Worm (Caenorhabditis elegans): ENCODE measurements around the gene rbg-3.
"Not testable (repeated sequence)": the region's sequence is repeated elsewhere in the genome, so short reads cannot be mapped to it uniquely, and the experiment has no call there.

The rbg-3 gene

DNA sequence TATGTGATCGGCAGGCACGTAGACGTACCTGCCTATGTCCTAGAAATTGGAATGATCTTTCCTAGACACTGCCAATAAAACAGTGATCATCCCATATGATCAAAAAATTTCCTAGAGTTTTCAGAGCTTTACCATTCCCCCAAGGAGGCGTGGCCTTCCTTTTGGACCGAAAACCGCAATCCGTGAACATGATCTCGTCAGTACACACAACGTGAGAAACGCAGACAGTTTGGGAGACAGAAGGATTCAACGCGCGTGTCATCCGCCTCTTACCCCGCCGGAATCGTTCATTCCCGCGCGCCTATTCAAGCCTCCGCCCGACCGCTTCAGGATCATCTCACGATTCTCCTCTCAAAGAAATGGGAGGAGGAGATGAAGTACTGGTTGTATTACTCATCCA, 11.2 kb downstream of the rbg-3 start, which contains the start of gene B0393.5:
Gene B0393.5, plus strand, starts transcription at position 301 of the 400 bp plus-strand sequence.
- TF ChIP-seq flt-1 (GFP tag; IDR thresholded peaks at IDR 0.05) = no peak
- no peak for TF ChIP-seq T22C8.4 (GFP tag; IDR thresholded peaks at IDR 0.05)
- no peak for TF ChIP-seq med-1 (GFP tag; optimal IDR thresholded peaks at IDR 0.05; ENCODE audit: insufficient read depth)
- TF ChIP-seq ztf-29 (GFP tag; IDR thresholded peaks at IDR 0.05) = no peak
- no peak for TF ChIP-seq klf-2 (GFP tag; conservative IDR thresholded peaks at IDR 0.05)
- TF ChIP-seq ref-1 (GFP tag; conservative IDR thresholded peaks at IDR 0.05) = no peak
- no peak for TF ChIP-seq cog-1 (tag; optimal IDR thresholded peaks at IDR 0.05)
- TF ChIP-seq ztf-23 (GFP tag; IDR thresholded peaks at IDR 0.05) = no peak
- TF ChIP-seq tab-1 (GFP tag; IDR thresholded peaks at IDR 0.05) = no peak

DNA sequence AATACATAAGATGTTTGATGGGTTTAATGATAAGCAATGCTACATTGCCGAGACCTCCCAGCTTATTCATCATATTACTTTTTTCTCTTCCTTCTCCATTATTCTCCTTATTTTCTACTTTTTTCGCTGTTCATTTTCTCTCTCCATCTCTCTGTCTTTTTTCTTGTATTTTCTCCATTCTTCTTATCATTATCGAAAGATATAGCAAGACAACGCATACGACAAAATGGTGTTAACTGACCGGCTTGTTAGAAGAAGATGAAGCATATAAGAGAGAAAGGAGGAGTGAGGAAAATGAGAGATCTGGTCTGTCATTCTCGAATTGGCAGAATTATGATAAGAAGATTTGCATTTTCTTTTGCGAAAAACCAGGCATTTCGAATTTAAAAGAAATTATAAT, 12.6 kb downstream of the rbg-3 start:
- TF ChIP-seq ref-1 (GFP tag; conservative IDR thresholded peaks at IDR 0.05) (no peak), ztf-29 (GFP tag; IDR thresholded peaks at IDR 0.05) (no peak), flt-1 (GFP tag; IDR thresholded peaks at IDR 0.05) (no peak), klf-2 (GFP tag; conservative IDR thresholded peaks at IDR 0.05) (no peak), tab-1 (GFP tag; IDR thresholded peaks at IDR 0.05) (no peak), ztf-23 (GFP tag; IDR thresholded peaks at IDR 0.05) (no peak), med-1 (GFP tag; optimal IDR thresholded peaks at IDR 0.05; ENCODE audit: insufficient read depth) (no peak), cog-1 (tag; optimal IDR thresholded peaks at IDR 0.05) (no peak), T22C8.4 (GFP tag; IDR thresholded peaks at IDR 0.05) (no peak)

DNA sequence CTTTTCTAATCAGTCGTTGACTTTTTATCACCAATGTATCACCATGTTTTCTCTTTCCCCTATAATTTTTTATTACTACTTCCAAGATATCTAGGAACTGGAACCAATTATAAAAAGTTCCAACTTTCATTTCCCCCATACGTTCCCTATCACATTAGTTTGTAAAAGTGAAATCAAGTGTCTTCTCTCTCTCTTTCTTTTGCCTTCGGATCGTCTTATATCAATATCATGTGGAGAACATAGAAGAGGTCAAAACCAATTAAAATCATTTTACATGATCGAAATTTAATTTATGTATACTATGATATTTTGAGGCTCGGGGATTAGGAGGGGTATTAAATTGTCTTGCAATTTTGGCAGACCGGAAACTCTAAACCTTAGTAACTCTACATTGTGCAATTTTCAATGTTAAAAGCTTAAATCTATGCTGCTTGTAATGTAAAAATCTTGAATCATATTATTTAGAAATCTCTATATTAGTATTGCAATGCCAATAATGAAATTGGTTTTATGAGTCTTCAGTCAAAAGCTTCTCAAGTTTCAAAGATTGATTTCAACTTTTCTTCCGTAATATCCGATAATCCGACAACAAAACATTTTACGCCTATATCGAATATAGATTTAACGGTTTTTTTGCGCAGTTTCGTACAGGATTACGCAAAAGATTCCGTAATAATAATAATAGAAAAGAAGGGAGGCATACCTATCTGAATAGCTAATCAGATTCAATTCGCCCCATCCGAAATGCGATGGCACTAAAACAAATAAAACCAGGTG, 13.8 kb downstream of the rbg-3 start:
- TF ChIP-seq ref-1 (GFP tag; conservative IDR thresholded peaks at IDR 0.05) (no peak), flt-1 (GFP tag; IDR thresholded peaks at IDR 0.05) (no peak), ztf-23 (GFP tag; IDR thresholded peaks at IDR 0.05) (no peak), klf-2 (GFP tag; conservative IDR thresholded peaks at IDR 0.05) (no peak), ztf-29 (GFP tag; IDR thresholded peaks at IDR 0.05) (no peak), tab-1 (GFP tag; IDR thresholded peaks at IDR 0.05) (no peak), med-1 (GFP tag; optimal IDR thresholded peaks at IDR 0.05; ENCODE audit: insufficient read depth) (no peak), cog-1 (tag; optimal IDR thresholded peaks at IDR 0.05) (no peak), T22C8.4 (GFP tag; IDR thresholded peaks at IDR 0.05) (no peak)

DNA sequence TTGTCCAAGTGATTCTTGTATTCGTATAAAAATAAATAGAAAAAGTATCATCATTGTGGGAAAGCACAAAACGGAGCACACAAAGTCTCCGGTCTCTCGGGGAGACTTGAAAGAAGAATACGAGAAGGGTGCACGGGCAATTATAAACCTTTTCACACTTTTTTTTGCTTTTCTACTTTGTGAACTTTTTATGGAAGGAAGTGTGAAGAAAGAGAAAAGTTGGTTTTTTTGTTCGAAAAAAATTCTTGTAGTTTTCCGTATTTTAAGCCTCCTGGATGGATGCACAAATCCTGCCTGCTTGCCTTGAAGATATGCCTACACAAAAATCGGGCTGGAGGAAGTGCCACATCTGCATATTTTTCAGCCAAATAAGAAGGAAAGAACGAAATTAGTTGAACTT, 23.8 kb downstream of the rbg-3 start, which contains the start of gene B0393.7:
Gene B0393.7, minus strand, starts transcription at position 101 of the 400 bp plus-strand sequence.
- no peak for TF ChIP-seq T22C8.4 (GFP tag; IDR thresholded peaks at IDR 0.05)
- TF ChIP-seq flt-1 (GFP tag; IDR thresholded peaks at IDR 0.05) = no peak
- TF ChIP-seq ztf-29 (GFP tag; IDR thresholded peaks at IDR 0.05) = no peak
- no peak for TF ChIP-seq cog-1 (tag; optimal IDR thresholded peaks at IDR 0.05)
- TF ChIP-seq ref-1 (GFP tag; conservative IDR thresholded peaks at IDR 0.05) = no peak
- TF ChIP-seq klf-2 (GFP tag; conservative IDR thresholded peaks at IDR 0.05) = no peak
- no peak for TF ChIP-seq ztf-23 (GFP tag; IDR thresholded peaks at IDR 0.05)
- no peak for TF ChIP-seq tab-1 (GFP tag; IDR thresholded peaks at IDR 0.05)
- no peak for TF ChIP-seq med-1 (GFP tag; optimal IDR thresholded peaks at IDR 0.05; ENCODE audit: insufficient read depth)

DNA sequence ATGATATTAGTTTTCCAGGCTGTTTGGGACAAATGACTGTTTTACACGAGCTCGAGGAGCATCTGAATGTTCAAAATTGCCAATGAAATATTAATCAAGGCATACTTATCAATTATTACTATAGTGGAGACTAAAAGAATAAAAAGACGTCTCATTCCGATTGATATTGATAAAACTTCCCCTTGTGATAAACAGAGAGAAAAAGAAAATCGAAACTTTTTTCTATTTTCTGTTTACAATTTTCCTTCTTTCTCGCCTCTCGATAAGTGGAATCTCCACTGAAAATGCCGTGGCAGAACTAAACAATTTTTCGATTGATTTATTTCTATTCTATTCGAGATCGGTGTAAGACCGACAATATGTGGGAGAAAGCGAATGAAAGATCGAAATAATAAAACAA, 25.6 kb downstream of the rbg-3 start, which contains the start of gene B0393.9:
Gene B0393.9, minus strand, starts transcription at position 303 of the 400 bp plus-strand sequence.
- TF ChIP-seq flt-1 (GFP tag; IDR thresholded peaks at IDR 0.05) = no peak
- TF ChIP-seq tab-1 (GFP tag; IDR thresholded peaks at IDR 0.05) = no peak
- no peak for TF ChIP-seq ztf-23 (GFP tag; IDR thresholded peaks at IDR 0.05)
- TF ChIP-seq cog-1 (tag; optimal IDR thresholded peaks at IDR 0.05) = no peak
- TF ChIP-seq T22C8.4 (GFP tag; IDR thresholded peaks at IDR 0.05) = no peak
- no peak for TF ChIP-seq ztf-29 (GFP tag; IDR thresholded peaks at IDR 0.05)
- no peak for TF ChIP-seq klf-2 (GFP tag; conservative IDR thresholded peaks at IDR 0.05)
- TF ChIP-seq ref-1 (GFP tag; conservative IDR thresholded peaks at IDR 0.05) = no peak
- TF ChIP-seq med-1 (GFP tag; optimal IDR thresholded peaks at IDR 0.05; ENCODE audit: insufficient read depth) = no peak

DNA sequence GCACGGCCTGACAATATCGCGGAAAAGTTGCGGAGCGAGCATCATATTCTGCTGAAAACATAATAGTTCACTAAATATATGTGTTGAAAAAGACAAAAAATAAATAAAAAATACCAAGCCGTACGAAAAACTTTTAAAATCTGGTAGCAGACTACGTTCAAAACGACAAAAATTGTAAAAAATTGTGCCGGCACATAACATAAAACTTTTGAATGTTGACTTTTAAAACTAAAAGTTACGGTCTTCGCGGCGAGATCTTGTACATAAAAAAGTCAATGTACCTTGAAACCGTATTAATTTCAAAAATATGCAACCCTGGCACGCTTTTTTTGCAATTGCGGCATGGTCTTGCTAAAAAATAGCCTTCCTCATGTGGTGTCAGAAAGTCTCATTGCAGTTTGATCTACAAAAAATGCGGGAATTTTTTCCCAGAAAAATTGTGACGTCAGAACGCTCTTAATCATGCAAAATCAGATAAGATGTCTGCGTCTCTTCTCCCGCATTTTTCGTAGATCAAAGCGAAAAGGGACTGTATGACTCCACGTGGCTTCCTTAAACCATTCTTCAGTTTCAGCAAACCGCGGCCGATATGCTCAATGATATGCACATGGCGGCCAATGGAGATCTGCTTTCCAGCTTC, 27.8 kb downstream of the rbg-3 start, which contains the start of the genes gex-5 and C38D4.10:
Gene gex-5, minus strand, starts transcription at position 51 of the 640 bp plus-strand sequence.
Gene C38D4.10, plus strand, starts transcription at position 590 of the 640 bp plus-strand sequence.
- TF ChIP-seq T22C8.4 (GFP tag; IDR thresholded peaks at IDR 0.05); ref-1 (GFP tag; conservative IDR thresholded peaks at IDR 0.05); tab-1 (GFP tag; IDR thresholded peaks at IDR 0.05): not testable (repeated sequence)

DNA sequence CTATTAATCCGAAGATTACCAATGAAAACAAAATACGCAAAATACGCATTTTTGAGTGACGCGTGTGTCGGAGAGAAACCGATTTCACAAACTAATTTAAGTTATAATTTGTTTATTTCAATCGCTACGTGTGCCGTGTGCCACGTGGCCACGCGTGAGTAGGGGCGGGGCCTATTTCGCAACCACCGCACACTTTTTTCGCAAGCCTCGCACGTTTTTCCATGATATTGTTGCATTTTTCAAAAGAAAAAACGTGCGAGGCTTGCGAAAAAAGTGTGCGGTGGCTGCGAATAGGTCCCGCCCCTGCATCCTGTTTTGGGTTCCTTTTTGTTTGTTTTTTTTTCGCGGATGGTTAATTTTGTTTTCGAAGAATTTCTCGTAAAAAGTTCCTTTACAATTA, 30.9 kb downstream of the rbg-3 start, which contains the start of gene enu-3.2:
Gene enu-3.2, minus strand, starts transcription at position 105 of the 400 bp plus-strand sequence.
- not testable (repeated sequence) for TF ChIP-seq ztf-23 (GFP tag; IDR thresholded peaks at IDR 0.05); ref-1 (GFP tag; conservative IDR thresholded peaks at IDR 0.05); med-1 (GFP tag; optimal IDR thresholded peaks at IDR 0.05; ENCODE audit: insufficient read depth)

DNA sequence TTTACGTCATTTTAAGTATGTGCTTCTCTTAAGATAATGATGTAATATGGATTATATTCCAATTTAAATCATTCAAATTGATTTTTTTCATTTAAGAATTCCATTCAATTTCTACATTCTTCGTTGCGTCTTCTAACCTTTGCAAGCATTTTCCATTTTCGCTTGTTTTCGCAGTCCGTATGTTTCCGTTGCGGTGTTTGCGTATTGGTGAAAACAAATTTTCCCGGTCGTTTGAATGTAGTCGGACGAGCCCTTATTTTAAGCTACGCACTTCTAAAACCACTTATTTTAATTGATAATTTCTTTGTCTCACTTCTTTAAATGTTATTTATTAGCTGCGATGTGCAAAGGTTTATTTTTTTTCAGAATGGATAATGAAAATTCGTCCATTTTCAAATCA, 31.5 kb downstream of the rbg-3 start, which contains the start of gene mel-28:
Gene mel-28, plus strand, starts transcription at position 367 of the 400 bp plus-strand sequence.
- TF ChIP-seq klf-2 (GFP tag; conservative IDR thresholded peaks at IDR 0.05) (no peak), flt-1 (GFP tag; IDR thresholded peaks at IDR 0.05) (no peak), T22C8.4 (GFP tag; IDR thresholded peaks at IDR 0.05) (no peak), tab-1 (GFP tag; IDR thresholded peaks at IDR 0.05) (no peak), ref-1 (GFP tag; conservative IDR thresholded peaks at IDR 0.05) (no peak), ztf-23 (GFP tag; IDR thresholded peaks at IDR 0.05) (no peak), ztf-29 (GFP tag; IDR thresholded peaks at IDR 0.05) (no peak), med-1 (GFP tag; optimal IDR thresholded peaks at IDR 0.05; ENCODE audit: insufficient read depth) (no peak), cog-1 (tag; optimal IDR thresholded peaks at IDR 0.05) (no peak)

DNA sequence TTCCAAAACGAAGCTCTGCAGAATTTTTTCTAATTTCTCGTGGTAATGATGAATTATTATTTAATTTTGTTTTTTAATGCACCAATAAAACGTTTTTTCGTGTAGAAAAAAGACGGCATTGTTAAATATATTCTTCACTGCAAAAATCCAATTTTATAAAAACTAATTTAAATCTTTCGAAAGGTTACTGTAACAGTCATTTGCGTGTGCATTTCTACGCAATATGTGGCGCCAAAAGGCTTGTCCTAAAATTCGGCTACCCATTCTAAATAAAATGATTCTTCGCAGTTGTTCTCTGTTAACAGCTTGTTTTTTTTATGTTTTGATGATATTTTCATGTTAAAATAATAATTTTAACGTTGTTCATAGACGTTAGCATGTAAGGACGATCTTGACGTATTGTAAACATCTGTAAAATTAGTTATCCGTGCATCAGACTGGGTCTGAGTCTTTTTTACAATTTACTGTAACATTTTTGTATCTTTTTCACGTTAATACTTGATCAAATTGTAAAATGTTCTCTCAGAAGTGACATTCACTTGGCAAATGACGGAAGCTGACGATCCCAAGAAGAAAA, 38.4 kb downstream of the rbg-3 start, which contains the start of gene mip-1:
Gene mip-1, plus strand, starts transcription at position 527 of the 577 bp plus-strand sequence.
- TF ChIP-seq med-1 (GFP tag; optimal IDR thresholded peaks at IDR 0.05; ENCODE audit: insufficient read depth) (no peak), cog-1 (tag; optimal IDR thresholded peaks at IDR 0.05) (no peak), flt-1 (GFP tag; IDR thresholded peaks at IDR 0.05) (no peak), tab-1 (GFP tag; IDR thresholded peaks at IDR 0.05) (no peak), ref-1 (GFP tag; conservative IDR thresholded peaks at IDR 0.05) (no peak), T22C8.4 (GFP tag; IDR thresholded peaks at IDR 0.05) (no peak), ztf-29 (GFP tag; IDR thresholded peaks at IDR 0.05) (no peak), klf-2 (GFP tag; conservative IDR thresholded peaks at IDR 0.05) (no peak), ztf-23 (GFP tag; IDR thresholded peaks at IDR 0.05) (no peak)
